Fruit fly (Drosophila melanogaster) S2 (cell line): Measurements from ENCODE around the gene CG11878.

Experiments
- CG8478 ChIP-seq: fragments of >200 bp; optimal IDR thresholded peaks from 2 replicates; lab custom pipeline; 2018
- CTCF ChIP-seq, 2 experiments: fragments of >200 bp; optimal IDR thresholded peaks; 2 replicates each; lab custom pipeline; 2018

CG11878 gene

dm6 chr3R:25295320-25296020 lies 21.8 kb downstream of the CG11878 start, which contains the start of gene CG31102:
CG31102 (minus strand) TSS chr3R:25295594.
- TF ChIP-seq CTCF (optimal IDR thresholded peaks at IDR 0.05; lab: Kevin White, UChicago) (no peak), CG8478 (lab: Kevin White, UChicago) (no peak)

dm6 chr3R:25297678-25298077 lies 24.0 kb downstream of the CG11878 start, which contains the start of gene CG31097:
CG31097 (minus strand) TSS chr3R:25297778.
- TF ChIP-seq CG8478 (lab: Kevin White, UChicago) = no peak
- no peak for TF ChIP-seq CTCF (optimal IDR thresholded peaks at IDR 0.05; lab: Kevin White, UChicago)

- TF ChIP-seq CG8478 (lab: Kevin White, UChicago) (no peak), CTCF (optimal IDR thresholded peaks at IDR 0.05; lab: Kevin White, UChicago) (no peak)
These were observed 25.9 kb downstream of the CG11878 start, which contains the start of gene CG31288 for dm6 chr3R:25299507-25299964. CG31288 (minus strand) TSS chr3R:25299557.

dm6 chr3R:25300575-25300974 lies 26.9 kb downstream of the CG11878 start, which contains the start of gene CG13659:
CG13659 (plus strand) TSS chr3R:25300891.
- TF ChIP-seq CTCF (optimal IDR thresholded peaks at IDR 0.05; lab: Kevin White, UChicago) = no peak
- no peak for TF ChIP-seq CG8478 (lab: Kevin White, UChicago)

dm6 chr3R:25302239-25302638 lies 28.6 kb downstream of the CG11878 start, which contains the start of gene CG31370:
CG31370 (plus strand) TSS chr3R:25302464.
- no peak for TF ChIP-seq CG8478 (lab: Kevin White, UChicago)
- TF ChIP-seq CTCF (optimal IDR thresholded peaks at IDR 0.05; lab: Kevin White, UChicago) = no peak

- no peak for TF ChIP-seq CTCF (optimal IDR thresholded peaks at IDR 0.05; lab: Kevin White, UChicago)
- TF ChIP-seq CG8478 (lab: Kevin White, UChicago) = no peak
These were observed 30.3 kb downstream of the CG11878 start, which contains the start of gene CG31436 for dm6 chr3R:25303857-25304440. CG31436 (plus strand) TSS chr3R:25304137.

dm6 chr3R:25305822-25306544 lies 32.3 kb downstream of the CG11878 start:
- no peak for TF ChIP-seq CTCF (optimal IDR thresholded peaks at IDR 0.05; lab: Kevin White, UChicago)
- no peak for TF ChIP-seq CG8478 (lab: Kevin White, UChicago)

- no peak for TF ChIP-seq CG8478 (lab: Kevin White, UChicago)
These were observed 34.6 kb downstream of the CG11878 start, which contains the start of gene CG10550 for dm6 chr3R:25308228-25308627. CG10550 (minus strand) TSS chr3R:25308391.

dm6 chr3R:25309175-25309574 lies 35.5 kb downstream of the CG11878 start:
- no peak for TF ChIP-seq CG8478 (lab: Kevin White, UChicago)
- no peak for TF ChIP-seq CTCF (optimal IDR thresholded peaks at IDR 0.05; lab: Kevin White, UChicago)

- no peak for TF ChIP-seq CG8478 (lab: Kevin White, UChicago)
These were observed 37.2 kb downstream of the CG11878 start, which contains the start of gene CG31099 for dm6 chr3R:25310843-25311242. CG31099 (minus strand) TSS chr3R:25310943.

- TF ChIP-seq CG8478 (lab: Kevin White, UChicago) = no peak
- TF ChIP-seq CTCF (optimal IDR thresholded peaks at IDR 0.05; lab: Kevin White, UChicago) = peak; percentile 69 to 78
These were observed 38.9 kb downstream of the CG11878 start for dm6 chr3R:25312583-25312982.

dm6 chr3R:25313771-25314170 lies 40.1 kb downstream of the CG11878 start, which contains the start of gene CG31087:
CG31087 (minus strand) TSS chr3R:25313833.
- TF ChIP-seq CG8478 (lab: Kevin White, UChicago) (no peak), CTCF (optimal IDR thresholded peaks at IDR 0.05; lab: Kevin White, UChicago) (no peak)

- TF ChIP-seq CTCF (optimal IDR thresholded peaks at IDR 0.05; lab: Kevin White, UChicago) = no peak
- TF ChIP-seq CG8478 (lab: Kevin White, UChicago) = no peak
These were observed 42.4 kb downstream of the CG11878 start, which contains the start of gene CG10559 for dm6 chr3R:25316016-25316415. CG10559 (minus strand) TSS chr3R:25316116.

- no peak for TF ChIP-seq CG8478 (lab: Kevin White, UChicago)
- TF ChIP-seq CTCF (optimal IDR thresholded peaks at IDR 0.05; lab: Kevin White, UChicago) = no peak
These were observed 44.4 kb downstream of the CG11878 start, which contains the start of gene CG10553 for dm6 chr3R:25318011-25318410. CG10553 (minus strand) TSS chr3R:25318111.
